Worm (Caenorhabditis elegans) whole organism, L1 larva: ENCODE data around the gene nhr-12.

Experiments
- Y116A8C.19 ChIP-seq: sonication (generic microtip); optimal IDR thresholded peaks from 2 replicates; lab custom pipeline; 2016; ENCODE audit warnings: missing compliant biosample characterization, missing genetic modification characterization, borderline replicate concordance
- ama-1 ChIP-seq: fragments of 150-350 bp; optimal IDR thresholded peaks from 2 replicates; lab custom pipeline; 2014
- elt-2 ChIP-seq: sonication (generic microtip); optimal IDR thresholded peaks from 2 replicates; lab custom pipeline; 2016; ENCODE audit warnings: missing genetic modification characterization, mild to moderate bottlenecking, inconsistent platforms, missing compliant biosample characterization, missing genetic modification reagents
- elt-3 ChIP-seq, 6 experiments: fragments of 150-350 bp in 1 of 6; sonication (generic microtip); optimal IDR thresholded peaks; 2 replicates each; lab custom pipeline; 2017 to 2018; ENCODE audit warnings: missing biosample characterization in 6 of 6, missing genetic modification characterization in 6 of 6, inconsistent platforms in 1 of 6
- lin-13 ChIP-seq: fragments of 150-350 bp; optimal IDR thresholded peaks from 2 replicates; lab custom pipeline; 2014; ENCODE audit warnings: missing biosample characterization, missing genetic modification reagents, missing genetic modification characterization
- lin-35 ChIP-seq, 2 experiments: fragments of 150-350 bp; optimal IDR thresholded peaks; 2 replicates each; lab custom pipeline; 2014; ENCODE audit warnings: missing biosample characterization in 2 of 2, missing genetic modification characterization in 2 of 2, missing genetic modification reagents in 2 of 2
- nhr-12 ChIP-seq: sonication (generic microtip); optimal IDR thresholded peaks from 2 replicates; lab custom pipeline; 2017; ENCODE audit warnings: missing biosample characterization, missing genetic modification characterization
- nhr-28 ChIP-seq: fragments of 150-350 bp; optimal IDR thresholded peaks from 2 replicates; lab custom pipeline; 2014; ENCODE audit warnings: missing biosample characterization, missing genetic modification characterization
- nhr-76 ChIP-seq: sonication (generic microtip); optimal IDR thresholded peaks from 2 replicates; lab custom pipeline; 2017; ENCODE audit warnings: missing biosample characterization, missing genetic modification characterization
- rnt-1 ChIP-seq: sonication (generic microtip); optimal IDR thresholded peaks from 2 replicates; lab custom pipeline; 2016; ENCODE audit warnings: mild to moderate bottlenecking, missing genetic modification characterization, moderate library complexity, missing compliant biosample characterization
- snpc-4 ChIP-seq: fragments of 150-350 bp; optimal IDR thresholded peaks from 2 replicates; lab custom pipeline; 2014; ENCODE audit warnings: missing biosample characterization, missing genetic modification characterization
- snu-23 ChIP-seq: sonication (generic microtip); optimal IDR thresholded peaks from 2 replicates; lab custom pipeline; 2016; ENCODE audit warnings: missing genetic modification characterization, missing compliant biosample characterization
- zag-1 ChIP-seq: fragments of 150-350 bp; optimal IDR thresholded peaks from 2 replicates; lab custom pipeline; 2014; ENCODE audit warnings: missing biosample characterization, missing genetic modification characterization

ce11 chrV:10072721-10073120, 11.1 kb downstream of the nhr-12 start:
- TF ChIP-seq lin-13 (GFP tag; lab: Kevin White, UChicago) (no peak), rnt-1 (no peak), ama-1 (no peak), elt-2 (tag; lab: Kevin White, UChicago) (no peak), snpc-4 (no peak), zag-1 (tag; lab: Kevin White, UChicago) (no peak), lin-35 (GFP tag; optimal IDR thresholded peaks at IDR 0.05; lab: Kevin White, UChicago) (no peak), Y116A8C.19 (no peak), nhr-28 (tag; lab: Kevin White, UChicago) (no peak), nhr-76 (tag; lab: Kevin White, UChicago) (no peak), elt-3 (tag; optimal IDR thresholded peaks at IDR 0.05; lab: Kevin White, UChicago) (no peak), snu-23 (no peak), nhr-12 (no peak)
